Fruit fly (Drosophila melanogaster) whole organism, embryonic: ENCODE measurements around the gene CG15333.

Experiments
- Atf-2 ChIP-seq: fragments of 200-800 bp; sonication (Bioruptor generic); optimal IDR thresholded peaks from 2 replicates; lab custom pipeline; 2016; ENCODE audit warnings: missing biosample characterization, missing genetic modification characterization
- CG1024 ChIP-seq: fragments of 200-800 bp; sonication (Bioruptor generic); IDR thresholded peaks from 2 replicates; pipeline ENCODE4 v1.3.6; 2022; ENCODE audit warnings: missing biosample characterization, missing genetic modification characterization
- CG11696 ChIP-seq: fragments of 200-800 bp; sonication (Bioruptor generic); IDR thresholded peaks from 2 replicates; pipeline ENCODE4 v1.3.6; 2022; ENCODE audit warnings: missing biosample characterization, missing genetic modification characterization
- CG1233 ChIP-seq: fragments of 200-800 bp; sonication (Bioruptor generic); optimal IDR thresholded peaks from 4 replicates; lab custom pipeline; 2018; ENCODE audit warnings: missing biosample characterization, mild to moderate bottlenecking, missing genetic modification characterization
- CG12942 ChIP-seq: fragments of 200-800 bp; sonication (Bioruptor generic); optimal IDR thresholded peaks from 3 replicates; lab custom pipeline; 2016; ENCODE audit warnings: missing biosample characterization, missing genetic modification characterization
- CG13123 ChIP-seq: fragments of 200-800 bp; sonication (Bioruptor generic); optimal IDR thresholded peaks from 2 replicates; lab custom pipeline; 2016; ENCODE audit warnings: missing biosample characterization, missing genetic modification characterization
- CG14050 ChIP-seq: fragments of 200-800 bp; sonication (Bioruptor generic); IDR thresholded peaks from 3 replicates; pipeline ENCODE4 v1.3.6; 2022; ENCODE audit warnings: missing biosample characterization, missing genetic modification characterization
- CG15073 ChIP-seq: fragments of 200-800 bp; sonication (Bioruptor generic); optimal IDR thresholded peaks from 2 replicates; lab custom pipeline; 2016; ENCODE audit warnings: missing biosample characterization, missing genetic modification characterization
- CG16813 ChIP-seq: fragments of 200-800 bp; sonication (Bioruptor generic); IDR thresholded peaks from 3 replicates; pipeline ENCODE4 v1.3.6; 2022; ENCODE audit warnings: missing biosample characterization, missing genetic modification characterization; ENCODE audit not compliant: partially characterized antibody
- CG17359 ChIP-seq: fragments of 200-800 bp; sonication (Bioruptor generic); optimal IDR thresholded peaks from 3 replicates; lab custom pipeline; 2018; ENCODE audit warnings: missing biosample characterization, mild to moderate bottlenecking, missing genetic modification characterization, moderate library complexity
- CG2199 ChIP-seq: fragments of 200-800 bp; sonication (Bioruptor generic); IDR thresholded peaks from 3 replicates; pipeline ENCODE4 v1.3.6; 2022; ENCODE audit warnings: missing biosample characterization, missing genetic modification characterization
- CG3065 ChIP-seq: fragments of 200-800 bp; sonication (Bioruptor generic); optimal IDR thresholded peaks from 2 replicates; lab custom pipeline; 2016; ENCODE audit warnings: missing biosample characterization, missing genetic modification characterization
- CG32532 ChIP-seq: fragments of 200-800 bp; sonication (Bioruptor generic); IDR thresholded peaks from 2 replicates; pipeline ENCODE4 v1.3.6; 2022; ENCODE audit warnings: missing biosample characterization, missing genetic modification characterization
- CG4707 ChIP-seq: fragments of 200-800 bp; sonication (Bioruptor generic); optimal IDR thresholded peaks from 2 replicates; lab custom pipeline; 2018; ENCODE audit warnings: missing biosample characterization, mild to moderate bottlenecking, missing genetic modification characterization, moderate library complexity
- CG6175 ChIP-seq: fragments of 200-800 bp; sonication (Bioruptor generic); IDR thresholded peaks from 3 replicates; pipeline ENCODE4 v1.3.6; 2022; ENCODE audit warnings: missing biosample characterization, missing genetic modification characterization
- CG6254 ChIP-seq: fragments of 200-800 bp; sonication (Bioruptor generic); optimal IDR thresholded peaks from 3 replicates; lab custom pipeline; 2017; ENCODE audit warnings: mild to moderate bottlenecking, missing biosample characterization, missing genetic modification reagents, missing genetic modification characterization
- CG6854 ChIP-seq: fragments of 200-800 bp; sonication (Bioruptor generic); optimal IDR thresholded peaks from 3 replicates; lab custom pipeline; 2017; ENCODE audit warnings: missing biosample characterization, mild to moderate bottlenecking, missing genetic modification characterization
- D19B ChIP-seq: fragments of 200-800 bp; sonication (Bioruptor generic); optimal IDR thresholded peaks from 2 replicates; lab custom pipeline; 2017; ENCODE audit warnings: missing biosample characterization, mild to moderate bottlenecking, missing genetic modification characterization
- Dfd ChIP-seq, 2 experiments: fragments of >200 bp; optimal IDR thresholded peaks; 2 replicates each; lab custom pipeline; 2017; ENCODE audit warnings: missing biosample characterization in 2 of 2, missing genetic modification characterization in 2 of 2
- Dp ChIP-seq: fragments of 200-800 bp; sonication (Bioruptor generic); optimal IDR thresholded peaks from 2 replicates; lab custom pipeline; 2018; ENCODE audit warnings: missing biosample characterization, mild to moderate bottlenecking, missing genetic modification characterization, moderate library complexity
- GATAe ChIP-seq: fragments of 200-800 bp; sonication (Bioruptor generic); conservative IDR thresholded peaks from 2 replicates; pipeline ENCODE4 v1.3.6; 2022; ENCODE audit warnings: missing biosample characterization, missing genetic modification characterization
- Gsc ChIP-seq: fragments of 200-800 bp; sonication (Bioruptor generic); IDR thresholded peaks from 2 replicates; pipeline ENCODE4 v1.3.6; 2022; ENCODE audit warnings: missing biosample characterization, missing genetic modification characterization
- MTF-1 ChIP-seq: fragments of 200-800 bp; sonication (Bioruptor generic); optimal IDR thresholded peaks from 2 replicates; lab custom pipeline; 2018; ENCODE audit warnings: missing biosample characterization, mild to moderate bottlenecking, missing genetic modification characterization, borderline replicate concordance
- Med ChIP-seq: fragments of 200-800 bp; sonication (Bioruptor generic); peaks from one replicate; lab custom pipeline; 2016; ENCODE audit warnings: missing biosample characterization, missing genetic modification characterization, mild to moderate bottlenecking, inconsistent platforms, moderate library complexity
- Mes4 ChIP-seq: fragments of 200-800 bp; sonication (Bioruptor generic); optimal IDR thresholded peaks from 2 replicates; lab custom pipeline; 2016; ENCODE audit warnings: missing biosample characterization, missing genetic modification characterization
- Nf-YA ChIP-seq: fragments of 200-800 bp; sonication (Bioruptor generic); IDR thresholded peaks from 2 replicates; pipeline ENCODE4 v1.3.6; 2022; ENCODE audit warnings: missing biosample characterization, missing genetic modification characterization
- Nf-YC ChIP-seq: fragments of 200-800 bp; optimal IDR thresholded peaks from 3 replicates; lab custom pipeline; 2019; ENCODE audit warnings: missing biosample characterization, mild to moderate bottlenecking, missing genetic modification characterization, moderate library complexity
- Scr ChIP-seq: fragments of 200-800 bp; sonication (Bioruptor generic); IDR thresholded peaks from 2 replicates; pipeline ENCODE4 v1.3.6; 2022; ENCODE audit warnings: missing biosample characterization, missing genetic modification characterization; ENCODE audit not compliant: partially characterized antibody
- Side ChIP-seq: fragments of 200-800 bp; sonication (Bioruptor generic); optimal IDR thresholded peaks from 2 replicates; lab custom pipeline; 2016; ENCODE audit warnings: missing biosample characterization, missing genetic modification characterization
- Six4 ChIP-seq: fragments of 200-800 bp; sonication (Bioruptor generic); optimal IDR thresholded peaks from 2 replicates; lab custom pipeline; 2016; ENCODE audit warnings: missing biosample characterization, missing genetic modification characterization
- cas ChIP-seq: fragments of 200-800 bp; sonication (Bioruptor generic); IDR thresholded peaks from 2 replicates; pipeline ENCODE4 v1.3.6; 2022; ENCODE audit warnings: missing biosample characterization, missing genetic modification characterization
- chm ChIP-seq: fragments of 200-800 bp; sonication (Bioruptor generic); IDR thresholded peaks from 2 replicates; pipeline ENCODE4 v1.3.6; 2022; ENCODE audit warnings: missing biosample characterization, missing genetic modification characterization
- ci ChIP-seq: fragments of 200-800 bp; sonication (Bioruptor generic); IDR thresholded peaks from 3 replicates; pipeline ENCODE4 v1.3.6; 2022; ENCODE audit warnings: missing biosample characterization, missing genetic modification characterization
- dimm ChIP-seq: fragments of 200-800 bp; sonication (Bioruptor generic); IDR thresholded peaks from 2 replicates; pipeline ENCODE4 v1.3.6; 2022; ENCODE audit warnings: missing biosample characterization, missing genetic modification characterization
- ems ChIP-seq: fragments of 200-800 bp; sonication (Bioruptor generic); optimal IDR thresholded peaks from 3 replicates; lab custom pipeline; 2016; ENCODE audit warnings: missing biosample characterization, missing genetic modification characterization
- ewg ChIP-seq: fragments of 200-800 bp; sonication (Bioruptor generic); optimal IDR thresholded peaks from 3 replicates; lab custom pipeline; 2017; ENCODE audit warnings: mild to moderate bottlenecking, missing biosample characterization, missing genetic modification reagents, missing genetic modification characterization
- fd102C ChIP-seq: fragments of 200-800 bp; sonication (Bioruptor generic); optimal IDR thresholded peaks from 2 replicates; lab custom pipeline; 2018; ENCODE audit warnings: missing biosample characterization, mild to moderate bottlenecking, missing genetic modification characterization, moderate library complexity
- ken ChIP-seq: fragments of 200-800 bp; sonication (Bioruptor generic); IDR thresholded peaks from 3 replicates; pipeline ENCODE4 v1.3.6; 2022; ENCODE audit warnings: missing biosample characterization, missing genetic modification characterization
- lov ChIP-seq, 2 experiments: fragments of 200-800 bp in 1 of 2; fragments of >200 bp in 1 of 2; sonication (Bioruptor generic) in 1 of 2; IDR thresholded peaks in 1 of 2; optimal IDR thresholded peaks in 1 of 2; 2 replicates in 1 of 2; 3 replicates in 1 of 2; pipeline versions ENCODE4 v1.3.6 to Lab custom; 2017 to 2022; ENCODE audit warnings: missing biosample characterization in 1 of 2, missing genetic modification characterization in 1 of 2
- mld ChIP-seq: fragments of 200-800 bp; sonication (Bioruptor generic); IDR thresholded peaks from 3 replicates; pipeline ENCODE4 v1.3.6; 2022; ENCODE audit warnings: missing biosample characterization, missing genetic modification characterization; ENCODE audit not compliant: partially characterized antibody
- nom ChIP-seq: fragments of 200-800 bp; sonication (Bioruptor generic); optimal IDR thresholded peaks from 2 replicates; lab custom pipeline; 2017; ENCODE audit warnings: missing biosample characterization, missing genetic modification characterization, mild to moderate bottlenecking, moderate library complexity, missing genetic modification reagents
- pho ChIP-seq: fragments of 200-800 bp; sonication (Bioruptor generic); optimal IDR thresholded peaks from 2 replicates; lab custom pipeline; 2016; ENCODE audit warnings: missing biosample characterization, missing genetic modification characterization
- pum ChIP-seq: fragments of 200-800 bp; sonication (Bioruptor generic); optimal IDR thresholded peaks from 2 replicates; lab custom pipeline; 2016; ENCODE audit warnings: missing biosample characterization, missing genetic modification characterization
- rib ChIP-seq: fragments of 200-800 bp; sonication (Bioruptor generic); IDR thresholded peaks from 2 replicates; pipeline ENCODE4 v1.3.6; 2022; ENCODE audit warnings: missing biosample characterization, missing genetic modification characterization
- run ChIP-seq: fragments of 200-800 bp; sonication (Bioruptor generic); optimal IDR thresholded peaks from 3 replicates; lab custom pipeline; 2018; ENCODE audit warnings: missing biosample characterization, mild to moderate bottlenecking, missing genetic modification characterization
- schlank ChIP-seq: fragments of 200-800 bp; sonication (Bioruptor generic); optimal IDR thresholded peaks from 2 replicates; lab custom pipeline; 2018; ENCODE audit warnings: missing biosample characterization, mild to moderate bottlenecking, missing genetic modification characterization
- tna ChIP-seq: fragments of 200-800 bp; sonication (Bioruptor generic); IDR thresholded peaks from 2 replicates; pipeline ENCODE4 v1.3.6; 2022; ENCODE audit warnings: missing biosample characterization, missing genetic modification characterization; ENCODE audit not compliant: partially characterized antibody
- vfl ChIP-seq: fragments of 200-800 bp; sonication (Bioruptor generic); optimal IDR thresholded peaks from 2 replicates; lab custom pipeline; 2016; ENCODE audit warnings: missing biosample characterization, missing genetic modification characterization
- vvl ChIP-seq: fragments of 200-800 bp; sonication (Bioruptor generic); IDR thresholded peaks from 2 replicates; pipeline ENCODE4 v1.3.6; 2022; ENCODE audit warnings: missing biosample characterization, missing genetic modification characterization
- z ChIP-seq: fragments of 200-800 bp; sonication (Bioruptor generic); IDR thresholded peaks from 3 replicates; pipeline ENCODE4 v1.3.6; 2022; ENCODE audit warnings: missing biosample characterization, missing genetic modification characterization
- zf30C ChIP-seq: fragments of 200-800 bp; sonication (Bioruptor generic); optimal IDR thresholded peaks from 3 replicates; lab custom pipeline; 2018; ENCODE audit warnings: missing biosample characterization, mild to moderate bottlenecking, missing genetic modification characterization

Gene CG15333

DNA sequence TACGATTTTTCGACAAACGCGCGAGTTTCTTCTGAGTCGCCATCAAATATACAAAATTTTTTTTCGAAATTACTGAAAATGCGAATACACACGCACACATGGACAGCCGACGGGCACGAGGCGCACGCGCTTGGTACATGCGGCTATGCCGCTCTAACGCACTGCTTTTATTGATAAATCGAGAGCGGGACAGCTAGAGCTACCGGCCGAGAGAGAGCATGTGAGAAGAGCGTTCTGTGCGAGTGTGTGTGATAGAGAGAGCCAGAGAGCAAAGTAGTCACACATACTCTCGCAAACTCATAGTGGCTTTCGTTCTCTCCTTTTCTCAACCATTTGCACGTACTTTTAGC lies 39.8 kb upstream of the CG15333 start:
- no peak for TF ChIP-seq CG32532
- TF ChIP-seq CG1024 (GFP tag; lab: Robert Waterston, UW): no peak
- TF ChIP-seq CG6854 (GFP tag; lab: Kevin White, UChicago): no peak
- TF ChIP-seq nom: peak; percentile 4
- peak; percentile 65 for TF ChIP-seq Med (GFP tag; lab: Kevin White, UChicago)
- no peak for TF ChIP-seq schlank (tag; lab: Kevin White, UChicago)
- TF ChIP-seq CG16813 (GFP tag; lab: Robert Waterston, UW): no peak
- no peak for TF ChIP-seq vfl (GFP tag; lab: Kevin White, UChicago)
- TF ChIP-seq CG13123 (GFP tag; lab: Kevin White, UChicago): no peak
- no peak for TF ChIP-seq tna
- peak; percentile 52; the same call in 2 of the 3 replicates for TF ChIP-seq CG2199 (GFP tag; lab: Robert Waterston, UW)
- no peak for TF ChIP-seq CG14050 (GFP tag; lab: Robert Waterston, UW)
- TF ChIP-seq GATAe (GFP tag; lab: Robert Waterston, UW): no peak
- TF ChIP-seq ci: peak; percentile 60; the same call in 2 of the 3 replicates
- TF ChIP-seq ewg (GFP tag; lab: Kevin White, UChicago): peak; percentile 99
- TF ChIP-seq z (GFP tag; lab: Robert Waterston, UW): 0 out of 3 replicates have a peak, but pooled peaks have one; percentile 26
- TF ChIP-seq Side (GFP tag; lab: Kevin White, UChicago): no peak
- no peak for TF ChIP-seq Scr
- no peak for TF ChIP-seq mld (GFP tag; lab: Robert Waterston, UW)
- no peak for TF ChIP-seq Atf-2 (GFP tag; lab: Kevin White, UChicago)
- no peak for TF ChIP-seq MTF-1
- TF ChIP-seq fd102C (GFP tag; lab: Kevin White, UChicago): peak; percentile 30
- TF ChIP-seq CG4707 (GFP tag; lab: Kevin White, UChicago): peak; percentile 2
- TF ChIP-seq D19B: no peak
- TF ChIP-seq CG6175 (GFP tag; lab: Robert Waterston, UW): no peak
- TF ChIP-seq CG15073: no peak
- no peak for TF ChIP-seq lov (optimal IDR thresholded peaks at IDR 0.05; lab: Kevin White, UChicago)
- no peak for TF ChIP-seq lov (GFP tag; IDR thresholded peaks at IDR 0.05; lab: Robert Waterston, UW)
- TF ChIP-seq CG17359: no peak
- no peak for TF ChIP-seq pho (GFP tag; lab: Kevin White, UChicago)
- no peak for TF ChIP-seq cas (GFP tag; lab: Robert Waterston, UW)
- TF ChIP-seq Gsc (GFP tag; lab: Robert Waterston, UW): no peak
- peak; percentile 50 for TF ChIP-seq zf30C (GFP tag; lab: Kevin White, UChicago)
- TF ChIP-seq rib (GFP tag; lab: Robert Waterston, UW): peak; percentile 75
- TF ChIP-seq CG12942 (GFP tag; lab: Kevin White, UChicago): no peak
- no peak for TF ChIP-seq CG3065 (GFP tag; lab: Kevin White, UChicago)
- no peak for TF ChIP-seq Mes4 (GFP tag; lab: Kevin White, UChicago)
- TF ChIP-seq ems (GFP tag; lab: Kevin White, UChicago): no peak
- TF ChIP-seq Six4 (GFP tag; lab: Kevin White, UChicago): no peak
- TF ChIP-seq CG1233 (GFP tag; lab: Kevin White, UChicago): no peak
- TF ChIP-seq chm (GFP tag; lab: Robert Waterston, UW): 0 out of 2 replicates have a peak, but pooled peaks have one; percentile 22
- TF ChIP-seq dimm (GFP tag; lab: Robert Waterston, UW): no peak
- peak in 1 of 2 experiments; percentile 52 for TF ChIP-seq Dfd (GFP tag; optimal IDR thresholded peaks at IDR 0.05; lab: Kevin White, UChicago)
- no peak for TF ChIP-seq Nf-YA
- TF ChIP-seq vvl (GFP tag; lab: Robert Waterston, UW): peak; percentile 7; the same call in 1 of the 2 replicates
- peak; percentile 28 for TF ChIP-seq Nf-YC (tag; lab: Kevin White, UChicago)
- TF ChIP-seq Dp (GFP tag; lab: Kevin White, UChicago): no peak
- peak; percentile 26 for TF ChIP-seq CG6254 (GFP tag; lab: Kevin White, UChicago)
- no peak for TF ChIP-seq pum
- no peak for TF ChIP-seq CG11696 (GFP tag; lab: Robert Waterston, UW)
- TF ChIP-seq run (tag; lab: Kevin White, UChicago): no peak
- TF ChIP-seq ken (GFP tag; lab: Robert Waterston, UW): no peak
